Fruit fly (Drosophila melanogaster) whole organism, embryonic: Measurements from ENCODE around the gene CG1421.

Experiments
- Aef1 ChIP-seq: fragments of 200-800 bp; sonication (Bioruptor generic); IDR thresholded peaks from 3 replicates; pipeline ENCODE4 v1.3.6; 2022; ENCODE audit warnings: missing biosample characterization, missing genetic modification characterization
- Awh ChIP-seq: fragments of 200-800 bp; sonication (Bioruptor generic); IDR thresholded peaks from 2 replicates; pipeline ENCODE4, ENCODE4 v1.3.6; 2022; ENCODE audit warnings: missing biosample characterization, missing genetic modification characterization
- CG1024 ChIP-seq: fragments of 200-800 bp; sonication (Bioruptor generic); IDR thresholded peaks from 2 replicates; pipeline ENCODE4 v1.3.6; 2022; ENCODE audit warnings: missing biosample characterization, missing genetic modification characterization
- CG10267 ChIP-seq: fragments of 200-800 bp; sonication (Bioruptor generic); optimal IDR thresholded peaks from 2 replicates; lab custom pipeline; 2018; ENCODE audit warnings: missing biosample characterization, mild to moderate bottlenecking, missing genetic modification characterization, moderate library complexity
- CG10366 ChIP-seq: fragments of 200-800 bp; sonication (Bioruptor generic); IDR thresholded peaks from 2 replicates; pipeline ENCODE4 v1.3.6; 2022; ENCODE audit warnings: missing biosample characterization, missing genetic modification characterization
- CG11696 ChIP-seq: fragments of 200-800 bp; sonication (Bioruptor generic); IDR thresholded peaks from 2 replicates; pipeline ENCODE4 v1.3.6; 2022; ENCODE audit warnings: missing biosample characterization, missing genetic modification characterization
- CG11723 ChIP-seq: fragments of 200-800 bp; sonication (Bioruptor generic); optimal IDR thresholded peaks from 2 replicates; lab custom pipeline; 2017; ENCODE audit warnings: missing biosample characterization, mild to moderate bottlenecking, missing genetic modification characterization
- CG12236 ChIP-seq: fragments of 200-800 bp; sonication (Bioruptor generic); optimal IDR thresholded peaks from 2 replicates; lab custom pipeline; 2016; ENCODE audit warnings: missing biosample characterization, missing genetic modification characterization
- CG14667 ChIP-seq: fragments of 200-800 bp; sonication (Bioruptor generic); IDR thresholded peaks from 2 replicates; pipeline ENCODE4 v1.3.6; 2022; ENCODE audit warnings: missing biosample characterization, missing genetic modification characterization
- CG15073 ChIP-seq: fragments of 200-800 bp; sonication (Bioruptor generic); optimal IDR thresholded peaks from 2 replicates; lab custom pipeline; 2016; ENCODE audit warnings: missing biosample characterization, missing genetic modification characterization
- CG17385 ChIP-seq: fragments of 200-800 bp; sonication (Bioruptor generic); optimal IDR thresholded peaks from 3 replicates; lab custom pipeline; 2018; ENCODE audit warnings: missing biosample characterization, mild to moderate bottlenecking, missing genetic modification characterization
- CG17802 ChIP-seq: fragments of 200-800 bp; sonication (Bioruptor generic); optimal IDR thresholded peaks from 2 replicates; lab custom pipeline; 2018; ENCODE audit warnings: missing biosample characterization, mild to moderate bottlenecking, missing genetic modification characterization, moderate library complexity
- CG3163 ChIP-seq: fragments of 200-800 bp; sonication (Bioruptor generic); optimal IDR thresholded peaks from 3 replicates; lab custom pipeline; 2016; ENCODE audit warnings: missing biosample characterization, missing genetic modification characterization
- CG4424 ChIP-seq: fragments of 200-800 bp; sonication (Bioruptor generic); optimal IDR thresholded peaks from 3 replicates; lab custom pipeline; 2016; ENCODE audit warnings: missing biosample characterization, missing genetic modification characterization
- CG5180 ChIP-seq: fragments of 200-800 bp; sonication (Bioruptor generic); optimal IDR thresholded peaks from 3 replicates; lab custom pipeline; 2017; ENCODE audit warnings: missing biosample characterization, missing genetic modification characterization, mild to moderate bottlenecking, moderate library complexity, missing genetic modification reagents
- Dref ChIP-seq: fragments of 200-800 bp; sonication (Bioruptor generic); IDR thresholded peaks from 2 replicates; pipeline ENCODE4 v1.3.6; 2022; ENCODE audit warnings: missing biosample characterization, missing genetic modification characterization
- Elba2 ChIP-seq: fragments of 200-800 bp; sonication (Bioruptor generic); optimal IDR thresholded peaks from 3 replicates; lab custom pipeline; 2016; ENCODE audit warnings: missing biosample characterization, missing genetic modification characterization
- HLHmδ ChIP-seq: fragments of 200-800 bp; sonication (Bioruptor generic); optimal IDR thresholded peaks from 2 replicates; lab custom pipeline; 2018; ENCODE audit warnings: missing biosample characterization, mild to moderate bottlenecking, missing genetic modification characterization, moderate library complexity
- Hand ChIP-seq: fragments of 200-800 bp; sonication (Bioruptor generic); optimal IDR thresholded peaks from 2 replicates; lab custom pipeline; 2017; ENCODE audit warnings: mild to moderate bottlenecking, missing biosample characterization, missing genetic modification reagents, missing genetic modification characterization
- MESR4 ChIP-seq: fragments of 200-800 bp; sonication (Bioruptor generic); optimal IDR thresholded peaks from 2 replicates; lab custom pipeline; 2018; ENCODE audit warnings: missing biosample characterization, mild to moderate bottlenecking, missing genetic modification characterization, moderate library complexity
- Opbp ChIP-seq: fragments of 200-800 bp; sonication (Bioruptor generic); IDR thresholded peaks from 3 replicates; pipeline ENCODE4 v1.3.6; 2022; ENCODE audit warnings: missing biosample characterization, missing genetic modification characterization; ENCODE audit not compliant: partially characterized antibody
- Trl ChIP-seq, 3 experiments: fragments of >200 bp in 2 of 3; fragments of 200-800 bp in 1 of 3; sonication (Bioruptor generic) in 1 of 3; optimal IDR thresholded peaks; 2 replicates in 1 of 3; 3 replicates in 2 of 3; lab custom pipeline; 2016 to 2017; ENCODE audit warnings: missing biosample characterization in 1 of 3, missing genetic modification characterization in 1 of 3
- ash1 ChIP-seq: fragments of 200-800 bp; sonication (Bioruptor generic); optimal IDR thresholded peaks from 2 replicates; lab custom pipeline; 2018; ENCODE audit warnings: missing biosample characterization, mild to moderate bottlenecking, missing genetic modification characterization
- cad ChIP-seq: fragments of >200 bp; optimal IDR thresholded peaks from 2 replicates; lab custom pipeline; 2017; ENCODE audit warnings: missing biosample characterization, missing genetic modification characterization
- chinmo ChIP-seq: fragments of 200-800 bp; sonication (Bioruptor generic); IDR thresholded peaks from 4 replicates; pipeline ENCODE4 v1.3.6; 2022; ENCODE audit warnings: missing biosample characterization, missing genetic modification characterization; ENCODE audit not compliant: partially characterized antibody
- chm ChIP-seq: fragments of 200-800 bp; sonication (Bioruptor generic); IDR thresholded peaks from 2 replicates; pipeline ENCODE4 v1.3.6; 2022; ENCODE audit warnings: missing biosample characterization, missing genetic modification characterization
- chn ChIP-seq: fragments of 200-800 bp; sonication (Bioruptor generic); optimal IDR thresholded peaks from 2 replicates; lab custom pipeline; 2016; ENCODE audit warnings: missing biosample characterization, missing genetic modification characterization
- ci ChIP-seq: fragments of 200-800 bp; sonication (Bioruptor generic); IDR thresholded peaks from 3 replicates; pipeline ENCODE4 v1.3.6; 2022; ENCODE audit warnings: missing biosample characterization, missing genetic modification characterization
- crol ChIP-seq: fragments of 200-800 bp; sonication (Bioruptor generic); IDR thresholded peaks from 2 replicates; pipeline ENCODE4 v1.3.6; 2022; ENCODE audit warnings: missing biosample characterization, missing genetic modification characterization
- emc ChIP-seq: fragments of 200-800 bp; sonication (Bioruptor generic); optimal IDR thresholded peaks from 2 replicates; lab custom pipeline; 2016; ENCODE audit warnings: missing biosample characterization, missing genetic modification characterization
- fd3F ChIP-seq: fragments of 200-800 bp; sonication (Bioruptor generic); optimal IDR thresholded peaks from 2 replicates; lab custom pipeline; 2018; ENCODE audit warnings: missing biosample characterization, mild to moderate bottlenecking, missing genetic modification characterization, moderate library complexity
- gcm2 ChIP-seq: fragments of 200-800 bp; sonication (Bioruptor generic); optimal IDR thresholded peaks from 2 replicates; lab custom pipeline; 2016; ENCODE audit warnings: missing biosample characterization, missing genetic modification characterization
- gro ChIP-seq: fragments of 200-800 bp; sonication (Bioruptor generic); optimal IDR thresholded peaks from 2 replicates; lab custom pipeline; 2016; ENCODE audit warnings: missing biosample characterization, missing genetic modification characterization
- gsb-n ChIP-seq: fragments of 200-800 bp; sonication (Bioruptor generic); optimal IDR thresholded peaks from 3 replicates; lab custom pipeline; 2018; ENCODE audit warnings: missing biosample characterization, mild to moderate bottlenecking, missing genetic modification characterization
- hkb ChIP-seq, 2 experiments: fragments of 200-800 bp in 1 of 2; fragments of >200 bp in 1 of 2; sonication (Bioruptor generic) in 1 of 2; IDR thresholded peaks in 1 of 2; optimal IDR thresholded peaks in 1 of 2; 2 replicates each; pipeline versions ENCODE4 v1.3.6 to Lab custom; 2017 to 2022; ENCODE audit warnings: missing biosample characterization in 1 of 2, missing genetic modification characterization in 1 of 2
- hth ChIP-seq: fragments of >200 bp; optimal IDR thresholded peaks from 2 replicates; lab custom pipeline; 2017; ENCODE audit warnings: inconsistent platforms
- ind ChIP-seq: fragments of 200-800 bp; sonication (Bioruptor generic); optimal IDR thresholded peaks from 3 replicates; lab custom pipeline; 2016; ENCODE audit warnings: missing biosample characterization, missing genetic modification characterization
- mirr ChIP-seq: fragments of 200-800 bp; sonication (Bioruptor generic); optimal IDR thresholded peaks from 3 replicates; lab custom pipeline; 2018; ENCODE audit warnings: missing biosample characterization, mild to moderate bottlenecking, missing genetic modification characterization
- oc ChIP-seq: fragments of 200-800 bp; sonication (Bioruptor generic); optimal IDR thresholded peaks from 2 replicates; lab custom pipeline; 2018; ENCODE audit warnings: missing biosample characterization, mild to moderate bottlenecking, missing genetic modification characterization, moderate library complexity
- pfk ChIP-seq: fragments of 200-800 bp; sonication (Bioruptor generic); optimal IDR thresholded peaks from 2 replicates; lab custom pipeline; 2018; ENCODE audit warnings: missing biosample characterization, mild to moderate bottlenecking, missing genetic modification characterization, moderate library complexity
- pros ChIP-seq: fragments of 200-800 bp; sonication (Bioruptor generic); optimal IDR thresholded peaks from 3 replicates; lab custom pipeline; 2019; ENCODE audit warnings: missing biosample characterization, mild to moderate bottlenecking, missing genetic modification characterization, moderate library complexity
- row ChIP-seq: fragments of 200-800 bp; sonication (Bioruptor generic); IDR thresholded peaks from 3 replicates; pipeline ENCODE4 v1.3.6; 2022; ENCODE audit warnings: missing biosample characterization, missing genetic modification characterization
- slp2 ChIP-seq: fragments of 200-800 bp; sonication (Bioruptor generic); optimal IDR thresholded peaks from 2 replicates; lab custom pipeline; 2016; ENCODE audit warnings: missing biosample characterization, missing genetic modification characterization
- sna ChIP-seq: fragments of 200-800 bp; sonication (Bioruptor generic); IDR thresholded peaks from 2 replicates; pipeline ENCODE4 v1.3.6; 2022; ENCODE audit warnings: missing biosample characterization, missing genetic modification characterization; ENCODE audit not compliant: partially characterized antibody
- tna ChIP-seq: fragments of 200-800 bp; sonication (Bioruptor generic); IDR thresholded peaks from 2 replicates; pipeline ENCODE4 v1.3.6; 2022; ENCODE audit warnings: missing biosample characterization, missing genetic modification characterization; ENCODE audit not compliant: partially characterized antibody
- tx ChIP-seq: fragments of 200-800 bp; sonication (Bioruptor generic); optimal IDR thresholded peaks from 2 replicates; lab custom pipeline; 2016; ENCODE audit warnings: missing biosample characterization, missing genetic modification characterization
- unpg ChIP-seq: fragments of 200-800 bp; sonication (Bioruptor generic); optimal IDR thresholded peaks from 3 replicates; lab custom pipeline; 2018; ENCODE audit warnings: missing biosample characterization, mild to moderate bottlenecking, missing genetic modification characterization, moderate library complexity
- vvl ChIP-seq: fragments of 200-800 bp; sonication (Bioruptor generic); IDR thresholded peaks from 2 replicates; pipeline ENCODE4 v1.3.6; 2022; ENCODE audit warnings: missing biosample characterization, missing genetic modification characterization
- z ChIP-seq: fragments of 200-800 bp; sonication (Bioruptor generic); IDR thresholded peaks from 3 replicates; pipeline ENCODE4 v1.3.6; 2022; ENCODE audit warnings: missing biosample characterization, missing genetic modification characterization

Gene CG1421

DNA sequence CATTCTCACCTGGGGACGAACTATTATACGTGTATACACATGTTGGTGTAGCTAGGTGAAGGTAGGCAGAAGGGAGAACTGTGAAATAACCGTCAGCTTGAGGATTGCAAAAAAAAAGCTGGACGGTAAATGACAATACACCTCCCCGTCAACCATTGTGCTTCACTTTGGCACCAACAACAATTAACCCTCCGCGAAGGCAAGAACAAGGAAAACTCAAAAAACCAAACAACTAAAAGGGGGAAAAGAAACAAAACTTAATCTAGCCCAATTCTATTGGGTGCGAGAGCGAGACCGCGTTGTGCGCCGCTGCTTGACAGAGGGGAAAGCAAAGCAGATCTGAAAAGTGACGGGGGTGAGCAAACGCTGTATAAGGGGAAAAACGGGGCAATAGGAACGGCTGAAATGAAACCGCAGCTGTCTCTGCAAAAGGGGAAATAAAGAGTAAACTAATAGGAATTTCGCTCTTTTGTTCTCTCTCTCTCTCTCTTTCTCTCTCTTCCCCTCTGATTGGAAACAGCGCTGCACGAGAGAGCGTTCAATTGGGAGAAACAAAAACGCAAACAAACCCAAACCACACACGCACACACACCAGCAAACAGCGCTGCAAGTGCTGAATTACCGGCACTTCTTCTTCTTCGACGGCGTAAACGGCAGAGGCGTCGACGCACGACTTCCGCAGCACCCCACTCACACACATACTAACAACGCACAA lies 3.6 kb upstream of the CG1421 start (continued):
- TF ChIP-seq tna (0 out of 2 replicates have a peak, but pooled peaks have one; percentile 54), CG4424 (GFP tag; lab: Kevin White, UChicago) (no peak), slp2 (GFP tag; lab: Kevin White, UChicago) (no peak), pfk (peak; percentile 95), CG5180 (GFP tag; lab: Kevin White, UChicago) (no peak), ash1 (GFP tag; lab: Kevin White, UChicago) (peak; percentile 76), vvl (GFP tag; lab: Robert Waterston, UW) (peak; percentile 50; the same call in 1 of the 2 replicates), chm (GFP tag; lab: Robert Waterston, UW) (peak; percentile 7; the same call in 1 of the 2 replicates), gcm2 (GFP tag; lab: Kevin White, UChicago) (no peak), Dref (GFP tag; lab: Robert Waterston, UW) (no peak), unpg (no peak), HLHmδ (GFP tag; lab: Kevin White, UChicago) (no peak), gsb-n (tag; lab: Kevin White, UChicago) (peak; percentile 43), hth (lab: Kevin White, UChicago) (no peak), gro (peak; percentile 2), Elba2 (GFP tag; lab: Kevin White, UChicago) (peak; percentile 85), CG17802 (tag; lab: Kevin White, UChicago) (no peak), tx (GFP tag; lab: Kevin White, UChicago) (no peak), CG11696 (GFP tag; lab: Robert Waterston, UW) (peak; percentile 11; the same call in 1 of the 2 replicates), Trl (optimal IDR thresholded peaks at IDR 0.05; lab: Kevin White, UChicago) (peak; percentile 99 to 100), Trl (GFP tag; optimal IDR thresholded peaks at IDR 0.05; lab: Kevin White, UChicago) (peak; percentile 65), fd3F (no peak), CG1024 (GFP tag; lab: Robert Waterston, UW) (no peak), CG15073 (no peak), pros (GFP tag; lab: Kevin White, UChicago) (peak; percentile 54), hkb (optimal IDR thresholded peaks at IDR 0.05; lab: Kevin White, UChicago) (peak; percentile 10), hkb (GFP tag; IDR thresholded peaks at IDR 0.05; lab: Robert Waterston, UW) (no peak; the same call in 1 of the 2 replicates), chinmo (GFP tag; lab: Robert Waterston, UW) (peak; percentile 95), row (GFP tag; lab: Robert Waterston, UW) (no peak), CG10366 (GFP tag; lab: Robert Waterston, UW) (no peak), Aef1 (GFP tag; lab: Robert Waterston, UW) (peak; percentile 26; the same call in 1 of the 3 replicates), CG3163 (GFP tag; lab: Kevin White, UChicago) (peak; percentile 97), oc (tag; lab: Kevin White, UChicago) (peak; percentile 44), ind (GFP tag; lab: Kevin White, UChicago) (no peak), CG14667 (GFP tag; lab: Robert Waterston, UW) (no peak), CG11723 (peak; percentile 8), CG10267 (tag; lab: Kevin White, UChicago) (no peak), emc (no peak), CG17385 (GFP tag; lab: Kevin White, UChicago) (peak; percentile 94), ci (GFP tag; lab: Robert Waterston, UW) (peak; percentile 67; the same call in 2 of the 3 replicates), crol (peak; percentile 86), z (GFP tag; lab: Robert Waterston, UW) (peak; percentile 93), CG12236 (GFP tag; lab: Kevin White, UChicago) (no peak), MESR4 (GFP tag; lab: Kevin White, UChicago) (no peak), Opbp (peak; percentile 38; the same call in 2 of the 3 replicates), Hand (GFP tag; lab: Kevin White, UChicago) (no peak), mirr (GFP tag; lab: Kevin White, UChicago) (no peak), cad (peak; percentile 48), sna (GFP tag; lab: Robert Waterston, UW) (peak; percentile 82), Awh (no peak), chn (GFP tag; lab: Kevin White, UChicago) (no peak)
